Worm (Caenorhabditis elegans): ENCODE measurements around the gene B0238.9.

ce11 chrV:5322815-5323214 lies 44.9 kb upstream of the B0238.9 start:
- TF ChIP-seq hmg-20 (GFP tag; IDR thresholded peaks at IDR 0.05) (no peak), F57A8.1 (GFP tag; optimal IDR thresholded peaks at IDR 0.05) (no peak), egl-18 (GFP tag; IDR thresholded peaks at IDR 0.05) (no peak), unc-62 (GFP tag; optimal IDR thresholded peaks at IDR 0.05) (no peak), aptf-2 (GFP tag; conservative IDR thresholded peaks at IDR 0.05) (no peak), egl-44 (GFP tag; IDR thresholded peaks at IDR 0.05) (no peak)
